Fruit fly (Drosophila melanogaster) whole organism, embryonic: Measurements from ENCODE around the gene CG6923.

Source experiments
- ATbp ChIP-seq: fragments of 200-800 bp; sonication (Bioruptor generic); optimal IDR thresholded peaks from 2 replicates; lab custom pipeline; 2017; ENCODE audit warnings: missing biosample characterization, mild to moderate bottlenecking, missing genetic modification characterization, missing genetic modification reagents
- B-H2 ChIP-seq: fragments of 200-800 bp; sonication (Bioruptor generic); optimal IDR thresholded peaks from 2 replicates; lab custom pipeline; 2018; ENCODE audit warnings: missing biosample characterization, mild to moderate bottlenecking, missing genetic modification characterization
- CG11085 ChIP-seq: fragments of 200-800 bp; sonication (Bioruptor generic); IDR thresholded peaks from 2 replicates; pipeline ENCODE4 v1.3.6; 2022; ENCODE audit warnings: missing biosample characterization, missing genetic modification characterization
- CG12071 ChIP-seq: fragments of 200-800 bp; sonication (Bioruptor generic); optimal IDR thresholded peaks from 3 replicates; lab custom pipeline; 2018; ENCODE audit warnings: missing biosample characterization, mild to moderate bottlenecking, missing genetic modification characterization
- CG12299 ChIP-seq: fragments of 200-800 bp; sonication (Bioruptor generic); optimal IDR thresholded peaks from 2 replicates; lab custom pipeline; 2018; ENCODE audit warnings: missing biosample characterization, mild to moderate bottlenecking, missing genetic modification characterization
- CG13424 ChIP-seq: fragments of 200-800 bp; sonication (Bioruptor generic); optimal IDR thresholded peaks from 2 replicates; lab custom pipeline; 2019; ENCODE audit warnings: missing biosample characterization, mild to moderate bottlenecking, missing genetic modification characterization, moderate library complexity
- CG14710 ChIP-seq: fragments of 200-800 bp; sonication (Bioruptor generic); optimal IDR thresholded peaks from 3 replicates; lab custom pipeline; 2019; ENCODE audit warnings: missing biosample characterization, mild to moderate bottlenecking, missing genetic modification characterization, moderate library complexity
- CG17359 ChIP-seq: fragments of 200-800 bp; sonication (Bioruptor generic); optimal IDR thresholded peaks from 3 replicates; lab custom pipeline; 2018; ENCODE audit warnings: missing biosample characterization, mild to moderate bottlenecking, missing genetic modification characterization, moderate library complexity
- CG18262 ChIP-seq: fragments of 200-800 bp; optimal IDR thresholded peaks from 3 replicates; lab custom pipeline; 2019; ENCODE audit warnings: missing biosample characterization, mild to moderate bottlenecking, missing genetic modification characterization, moderate library complexity
- CG18599 ChIP-seq: fragments of 200-800 bp; sonication (Bioruptor generic); optimal IDR thresholded peaks from 3 replicates; lab custom pipeline; 2017; ENCODE audit warnings: missing biosample characterization, missing genetic modification characterization, mild to moderate bottlenecking, moderate library complexity, missing genetic modification reagents
- CG2678 ChIP-seq: fragments of 200-800 bp; sonication (Bioruptor generic); optimal IDR thresholded peaks from 3 replicates; lab custom pipeline; 2019; ENCODE audit warnings: missing biosample characterization, mild to moderate bottlenecking, missing genetic modification characterization, moderate library complexity
- CG32532 ChIP-seq: fragments of 200-800 bp; sonication (Bioruptor generic); IDR thresholded peaks from 2 replicates; pipeline ENCODE4 v1.3.6; 2022; ENCODE audit warnings: missing biosample characterization, missing genetic modification characterization
- CG33557 ChIP-seq: fragments of 200-800 bp; sonication (Bioruptor generic); optimal IDR thresholded peaks from 2 replicates; lab custom pipeline; 2019; ENCODE audit warnings: missing biosample characterization, mild to moderate bottlenecking, missing genetic modification characterization, moderate library complexity
- CG42726 ChIP-seq: fragments of 200-800 bp; sonication (Bioruptor generic); IDR thresholded peaks from 2 replicates; pipeline ENCODE4 v1.3.6; 2022; ENCODE audit warnings: missing biosample characterization, missing genetic modification characterization; ENCODE audit not compliant: partially characterized antibody
- CG43689 ChIP-seq: fragments of 200-800 bp; sonication (Bioruptor generic); IDR thresholded peaks from 2 replicates; pipeline ENCODE4 v1.3.6; 2022; ENCODE audit warnings: missing biosample characterization, missing genetic modification characterization
- CG4404 ChIP-seq: fragments of 200-800 bp; sonication (Bioruptor generic); IDR thresholded peaks from 2 replicates; pipeline ENCODE4 v1.3.6; 2022; ENCODE audit warnings: missing biosample characterization, missing genetic modification characterization
- CG4617 ChIP-seq: fragments of 200-800 bp; sonication (Bioruptor generic); optimal IDR thresholded peaks from 3 replicates; lab custom pipeline; 2016; ENCODE audit warnings: missing biosample characterization, missing genetic modification characterization, borderline replicate concordance
- CG4820 ChIP-seq: fragments of 200-800 bp; sonication (Bioruptor generic); optimal IDR thresholded peaks from 3 replicates; lab custom pipeline; 2016; ENCODE audit warnings: missing biosample characterization, missing genetic modification characterization
- CG7839 ChIP-seq: fragments of 200-800 bp; sonication (Bioruptor generic); optimal IDR thresholded peaks from 3 replicates; lab custom pipeline; 2018; ENCODE audit warnings: missing biosample characterization, mild to moderate bottlenecking, missing genetic modification characterization, moderate library complexity
- CG7987 ChIP-seq: fragments of 200-800 bp; sonication (Bioruptor generic); optimal IDR thresholded peaks from 2 replicates; lab custom pipeline; 2018; ENCODE audit warnings: missing biosample characterization, mild to moderate bottlenecking, missing genetic modification characterization, moderate library complexity
- D19A ChIP-seq: fragments of 200-800 bp; optimal IDR thresholded peaks from 3 replicates; lab custom pipeline; 2019; ENCODE audit warnings: missing biosample characterization, mild to moderate bottlenecking, missing genetic modification characterization, moderate library complexity
- Fer2 ChIP-seq: fragments of 200-800 bp; sonication (Bioruptor generic); optimal IDR thresholded peaks from 2 replicates; lab custom pipeline; 2018; ENCODE audit warnings: missing biosample characterization, mild to moderate bottlenecking, missing genetic modification characterization, moderate library complexity
- Gsc ChIP-seq: fragments of 200-800 bp; sonication (Bioruptor generic); IDR thresholded peaks from 2 replicates; pipeline ENCODE4 v1.3.6; 2022; ENCODE audit warnings: missing biosample characterization, missing genetic modification characterization
- H15 ChIP-seq: fragments of 200-800 bp; sonication (Bioruptor generic); IDR thresholded peaks from 3 replicates; pipeline ENCODE4 v1.3.6; 2022; ENCODE audit warnings: missing biosample characterization, missing genetic modification characterization
- Hand ChIP-seq: fragments of 200-800 bp; sonication (Bioruptor generic); optimal IDR thresholded peaks from 2 replicates; lab custom pipeline; 2017; ENCODE audit warnings: mild to moderate bottlenecking, missing biosample characterization, missing genetic modification reagents, missing genetic modification characterization
- Meics ChIP-seq: fragments of 200-800 bp; sonication (Bioruptor generic); optimal IDR thresholded peaks from 2 replicates; lab custom pipeline; 2017; ENCODE audit warnings: missing biosample characterization, mild to moderate bottlenecking, missing genetic modification characterization
- PHDP ChIP-seq: fragments of 200-800 bp; sonication (Bioruptor generic); optimal IDR thresholded peaks from 3 replicates; lab custom pipeline; 2018; ENCODE audit warnings: missing biosample characterization, mild to moderate bottlenecking, missing genetic modification characterization, moderate library complexity
- Pdp1 ChIP-seq, 2 experiments: fragments of 200-800 bp; sonication (Bioruptor generic); optimal IDR thresholded peaks; 3 replicates each; lab custom pipeline; 2016; ENCODE audit warnings: missing biosample characterization in 2 of 2, missing genetic modification characterization in 2 of 2, mild to moderate bottlenecking in 1 of 2, moderate library complexity in 1 of 2
- Rx ChIP-seq: fragments of 200-800 bp; sonication (Bioruptor generic); IDR thresholded peaks from 2 replicates; pipeline ENCODE4 v1.3.6; 2022; ENCODE audit warnings: missing biosample characterization, missing genetic modification characterization
- Sox100B ChIP-seq: fragments of 200-800 bp; sonication (Bioruptor generic); optimal IDR thresholded peaks from 3 replicates; lab custom pipeline; 2018; ENCODE audit warnings: missing biosample characterization, mild to moderate bottlenecking, missing genetic modification characterization
- abd-A ChIP-seq: fragments of 200-800 bp; sonication (Bioruptor generic); optimal IDR thresholded peaks from 3 replicates; lab custom pipeline; 2019; ENCODE audit warnings: missing biosample characterization, mild to moderate bottlenecking, missing genetic modification characterization, moderate library complexity
- bab2 ChIP-seq: fragments of 200-800 bp; sonication (Bioruptor generic); optimal IDR thresholded peaks from 2 replicates; lab custom pipeline; 2016; ENCODE audit warnings: missing biosample characterization, missing genetic modification characterization
- bsh ChIP-seq, 2 experiments: fragments of 200-800 bp; sonication (Bioruptor generic); optimal IDR thresholded peaks; 2 replicates each; lab custom pipeline; 2017 to 2018; ENCODE audit warnings: mild to moderate bottlenecking in 2 of 2, missing biosample characterization in 2 of 2, missing genetic modification characterization in 2 of 2, moderate library complexity in 1 of 2
- fd96Cb ChIP-seq: fragments of 200-800 bp; sonication (Bioruptor generic); optimal IDR thresholded peaks from 2 replicates; lab custom pipeline; 2018; ENCODE audit warnings: missing biosample characterization, mild to moderate bottlenecking, missing genetic modification characterization, moderate library complexity
- gce ChIP-seq: fragments of 200-800 bp; sonication (Bioruptor generic); IDR thresholded peaks from 3 replicates; pipeline ENCODE4 v1.3.6; 2022; ENCODE audit warnings: missing biosample characterization, missing genetic modification characterization
- hbn ChIP-seq: fragments of 200-800 bp; sonication (Bioruptor generic); IDR thresholded peaks from 2 replicates; pipeline ENCODE4 v1.3.6; 2022; ENCODE audit warnings: missing biosample characterization, missing genetic modification characterization; ENCODE audit not compliant: partially characterized antibody
- jing ChIP-seq: fragments of 200-800 bp; sonication (Bioruptor generic); optimal IDR thresholded peaks from 2 replicates; lab custom pipeline; 2018; ENCODE audit warnings: missing biosample characterization, mild to moderate bottlenecking, missing genetic modification characterization
- kni ChIP-seq: fragments of 200-800 bp; sonication (Bioruptor generic); optimal IDR thresholded peaks from 3 replicates; lab custom pipeline; 2017; ENCODE audit warnings: mild to moderate bottlenecking, missing biosample characterization, missing genetic modification reagents, missing genetic modification characterization
- mirr ChIP-seq: fragments of 200-800 bp; sonication (Bioruptor generic); optimal IDR thresholded peaks from 3 replicates; lab custom pipeline; 2018; ENCODE audit warnings: missing biosample characterization, mild to moderate bottlenecking, missing genetic modification characterization
- nerfin-1 ChIP-seq: fragments of 200-800 bp; sonication (Bioruptor generic); optimal IDR thresholded peaks from 3 replicates; lab custom pipeline; 2019; ENCODE audit warnings: missing biosample characterization, mild to moderate bottlenecking, missing genetic modification characterization, moderate library complexity
- otp ChIP-seq: fragments of 200-800 bp; sonication (Bioruptor generic); IDR thresholded peaks from 3 replicates; pipeline ENCODE4, ENCODE4 v1.3.6; 2022; ENCODE audit warnings: missing biosample characterization, missing genetic modification characterization
- pan ChIP-seq, 4 experiments: fragments of >200 bp in 3 of 4; fragments of 200-800 bp in 1 of 4; sonication (Bioruptor generic) in 1 of 4; optimal IDR thresholded peaks in 3 of 4; IDR thresholded peaks in 1 of 4; 2 replicates each; pipeline versions ENCODE4 v1.3.6 to Lab custom; 2017 to 2022; ENCODE audit warnings: missing biosample characterization in 2 of 4, missing genetic modification characterization in 2 of 4, mixed read lengths in 1 of 4
- pros ChIP-seq: fragments of 200-800 bp; sonication (Bioruptor generic); optimal IDR thresholded peaks from 3 replicates; lab custom pipeline; 2019; ENCODE audit warnings: missing biosample characterization, mild to moderate bottlenecking, missing genetic modification characterization, moderate library complexity
- ranshi ChIP-seq: fragments of 200-800 bp; sonication (Bioruptor generic); IDR thresholded peaks from 2 replicates; pipeline ENCODE4 v1.3.6; 2022; ENCODE audit warnings: missing biosample characterization, missing genetic modification characterization
- rib ChIP-seq: fragments of 200-800 bp; sonication (Bioruptor generic); IDR thresholded peaks from 2 replicates; pipeline ENCODE4 v1.3.6; 2022; ENCODE audit warnings: missing biosample characterization, missing genetic modification characterization
- tna ChIP-seq: fragments of 200-800 bp; sonication (Bioruptor generic); IDR thresholded peaks from 2 replicates; pipeline ENCODE4 v1.3.6; 2022; ENCODE audit warnings: missing biosample characterization, missing genetic modification characterization; ENCODE audit not compliant: partially characterized antibody
- twi ChIP-seq: fragments of 200-800 bp; optimal IDR thresholded peaks from 2 replicates; lab custom pipeline; 2019; ENCODE audit warnings: missing biosample characterization, mild to moderate bottlenecking, missing genetic modification characterization, moderate library complexity
- wek ChIP-seq: fragments of 200-800 bp; sonication (Bioruptor generic); optimal IDR thresholded peaks from 3 replicates; lab custom pipeline; 2018; ENCODE audit warnings: missing biosample characterization, mild to moderate bottlenecking, missing genetic modification characterization, moderate library complexity
- zfh1 ChIP-seq: fragments of 200-800 bp; sonication (Bioruptor generic); IDR thresholded peaks from 3 replicates; pipeline ENCODE4 v1.3.6; 2022; ENCODE audit warnings: missing biosample characterization, missing genetic modification characterization

CG6923 gene

DNA sequence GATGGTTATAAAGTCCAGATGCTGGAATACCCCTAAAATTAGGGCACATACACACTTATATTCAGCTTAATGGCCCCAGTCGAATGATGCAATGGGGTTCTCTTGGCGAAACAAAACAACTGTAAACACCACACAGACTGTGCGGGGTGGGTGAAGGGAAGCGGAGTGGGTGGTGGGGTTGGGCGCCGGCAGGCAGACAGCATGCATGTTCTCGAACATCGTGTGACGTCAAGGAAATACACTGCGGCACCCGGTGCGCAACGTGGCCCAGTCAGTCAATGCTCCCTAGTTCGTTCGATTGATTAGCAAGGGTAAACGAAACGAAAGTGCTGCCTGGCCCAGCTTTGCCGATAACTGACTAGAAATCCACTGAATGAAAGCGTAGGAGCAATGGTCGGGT is 12.7 kb upstream of the CG6923 start (continued):
- peak; percentile 71 for TF ChIP-seq abd-A (tag; lab: Kevin White, UChicago)
- no peak for TF ChIP-seq CG11085
- TF ChIP-seq CG2678 (tag; lab: Kevin White, UChicago) = peak; percentile 4
- no peak for TF ChIP-seq Gsc (GFP tag; lab: Robert Waterston, UW)
- TF ChIP-seq ATbp = no peak
- no peak for TF ChIP-seq CG13424 (tag; lab: Kevin White, UChicago)
- no peak for TF ChIP-seq bsh (GFP tag; optimal IDR thresholded peaks at IDR 0.05; lab: Kevin White, UChicago)
- no peak for TF ChIP-seq pros
- no peak for TF ChIP-seq Meics (GFP tag; lab: Kevin White, UChicago)
- no peak for TF ChIP-seq CG7839 (tag; lab: Kevin White, UChicago)
- TF ChIP-seq CG12071 = peak; percentile 11
- TF ChIP-seq gce (GFP tag; lab: Robert Waterston, UW) = no peak
- TF ChIP-seq D19A (tag; lab: Kevin White, UChicago) = no peak
- no peak for TF ChIP-seq tna (GFP tag; lab: Robert Waterston, UW)
- TF ChIP-seq zfh1 = no peak
- TF ChIP-seq H15 (GFP tag; lab: Robert Waterston, UW) = no peak
- TF ChIP-seq PHDP (tag; lab: Kevin White, UChicago) = no peak
- TF ChIP-seq CG17359 (tag; lab: Kevin White, UChicago) = peak; percentile 35
- TF ChIP-seq mirr (GFP tag; lab: Kevin White, UChicago) = peak; percentile 41
- TF ChIP-seq CG18262 (tag; lab: Kevin White, UChicago) = no peak
- peak; percentile 41 for TF ChIP-seq wek (GFP tag; lab: Kevin White, UChicago)
- no peak for TF ChIP-seq Hand
- TF ChIP-seq CG4617 (GFP tag; lab: Kevin White, UChicago) = no peak
- TF ChIP-seq CG12299 (tag; lab: Kevin White, UChicago) = peak; percentile 16
- TF ChIP-seq CG18599 = peak; percentile 48
- TF ChIP-seq CG14710 = no peak
- TF ChIP-seq CG4820 (GFP tag; lab: Kevin White, UChicago) = no peak
- no peak for TF ChIP-seq CG32532
- TF ChIP-seq otp (GFP tag; lab: Robert Waterston, UW) = no peak
- no peak for TF ChIP-seq hbn (GFP tag; lab: Robert Waterston, UW)
- no peak for TF ChIP-seq CG33557 (GFP tag; lab: Kevin White, UChicago)
- TF ChIP-seq ranshi (GFP tag; lab: Robert Waterston, UW) = no peak
- no peak for TF ChIP-seq jing (GFP tag; lab: Kevin White, UChicago)
- no peak for TF ChIP-seq fd96Cb (tag; lab: Kevin White, UChicago)
- no peak for TF ChIP-seq CG4404
- peak; percentile 51 for TF ChIP-seq twi (tag; lab: Kevin White, UChicago)
- TF ChIP-seq Sox100B (GFP tag; lab: Kevin White, UChicago) = no peak
- TF ChIP-seq pan (optimal IDR thresholded peaks at IDR 0.05; lab: Kevin White, UChicago) = no peak
- no peak for TF ChIP-seq pan (GFP tag; optimal IDR thresholded peaks at IDR 0.05 in 1 of 2, IDR thresholded peaks at IDR 0.05 in 1 of 2)
- no peak for TF ChIP-seq Fer2 (tag; lab: Kevin White, UChicago)
- TF ChIP-seq CG7987 (GFP tag; lab: Kevin White, UChicago) = peak; percentile 4
- TF ChIP-seq kni (GFP tag; lab: Kevin White, UChicago) = peak; percentile 23
- no peak for TF ChIP-seq rib
- no peak for TF ChIP-seq CG43689
- TF ChIP-seq B-H2 (GFP tag; lab: Kevin White, UChicago) = peak; percentile 29
- no peak for TF ChIP-seq CG42726 (GFP tag; lab: Robert Waterston, UW)
- peak in 1 of 2 experiments; percentile 71 for TF ChIP-seq Pdp1 (GFP tag; optimal IDR thresholded peaks at IDR 0.05; lab: Kevin White, UChicago)
- TF ChIP-seq bab2 (GFP tag; lab: Kevin White, UChicago) = no peak
- TF ChIP-seq nerfin-1 = no peak
- TF ChIP-seq Rx = no peak
